Fruit fly (Drosophila melanogaster) whole organism, embryonic: ENCODE measurements around the gene Osi19.

Source experiments
- Awh ChIP-seq: fragments of 200-800 bp; sonication (Bioruptor generic); IDR thresholded peaks from 2 replicates; pipeline ENCODE4, ENCODE4 v1.3.6; 2022; ENCODE audit warnings: missing biosample characterization, missing genetic modification characterization
- CG10267 ChIP-seq: fragments of 200-800 bp; sonication (Bioruptor generic); optimal IDR thresholded peaks from 2 replicates; lab custom pipeline; 2018; ENCODE audit warnings: missing biosample characterization, mild to moderate bottlenecking, missing genetic modification characterization, moderate library complexity
- CG11695 ChIP-seq: fragments of 200-800 bp; sonication (Bioruptor generic); IDR thresholded peaks from 3 replicates; pipeline ENCODE4 v1.3.6; 2022; ENCODE audit warnings: missing biosample characterization, missing genetic modification characterization
- CG13296 ChIP-seq: fragments of 200-800 bp; sonication (Bioruptor generic); optimal IDR thresholded peaks from 3 replicates; lab custom pipeline; 2018; ENCODE audit warnings: missing biosample characterization, mild to moderate bottlenecking, missing genetic modification characterization
- CG13775 ChIP-seq: fragments of 200-800 bp; sonication (Bioruptor generic); optimal IDR thresholded peaks from 3 replicates; lab custom pipeline; 2017; ENCODE audit warnings: missing biosample characterization, mild to moderate bottlenecking, missing genetic modification characterization
- CG14050 ChIP-seq: fragments of 200-800 bp; sonication (Bioruptor generic); IDR thresholded peaks from 3 replicates; pipeline ENCODE4 v1.3.6; 2022; ENCODE audit warnings: missing biosample characterization, missing genetic modification characterization
- CG16779 ChIP-seq: fragments of 200-800 bp; sonication (Bioruptor generic); IDR thresholded peaks from 2 replicates; pipeline ENCODE4 v1.3.6; 2022; ENCODE audit warnings: missing biosample characterization, missing genetic modification characterization
- CG16863 ChIP-seq: fragments of 200-800 bp; sonication (Bioruptor generic); optimal IDR thresholded peaks from 3 replicates; lab custom pipeline; 2016; ENCODE audit warnings: missing biosample characterization, missing genetic modification characterization
- CG18599 ChIP-seq: fragments of 200-800 bp; sonication (Bioruptor generic); optimal IDR thresholded peaks from 3 replicates; lab custom pipeline; 2017; ENCODE audit warnings: missing biosample characterization, missing genetic modification characterization, mild to moderate bottlenecking, moderate library complexity, missing genetic modification reagents
- CG2199 ChIP-seq: fragments of 200-800 bp; sonication (Bioruptor generic); IDR thresholded peaks from 3 replicates; pipeline ENCODE4 v1.3.6; 2022; ENCODE audit warnings: missing biosample characterization, missing genetic modification characterization
- CG2678 ChIP-seq: fragments of 200-800 bp; sonication (Bioruptor generic); optimal IDR thresholded peaks from 3 replicates; lab custom pipeline; 2019; ENCODE audit warnings: missing biosample characterization, mild to moderate bottlenecking, missing genetic modification characterization, moderate library complexity
- CG2712 ChIP-seq: fragments of 200-800 bp; optimal IDR thresholded peaks from 3 replicates; lab custom pipeline; 2019; ENCODE audit warnings: missing biosample characterization, mild to moderate bottlenecking, missing genetic modification characterization, moderate library complexity
- CG31365 ChIP-seq: fragments of 200-800 bp; sonication (Bioruptor generic); optimal IDR thresholded peaks from 2 replicates; lab custom pipeline; 2018; ENCODE audit warnings: missing biosample characterization, mild to moderate bottlenecking, missing genetic modification characterization
- CG32532 ChIP-seq: fragments of 200-800 bp; sonication (Bioruptor generic); IDR thresholded peaks from 2 replicates; pipeline ENCODE4 v1.3.6; 2022; ENCODE audit warnings: missing biosample characterization, missing genetic modification characterization
- CG3407 ChIP-seq: fragments of 200-800 bp; sonication (Bioruptor generic); optimal IDR thresholded peaks from 2 replicates; lab custom pipeline; 2018; ENCODE audit warnings: missing biosample characterization, mild to moderate bottlenecking, missing genetic modification characterization
- CG34422 ChIP-seq: fragments of 200-800 bp; sonication (Bioruptor generic); IDR thresholded peaks from 3 replicates; pipeline ENCODE4 v1.3.6; 2022; ENCODE audit warnings: missing biosample characterization, missing genetic modification characterization
- CG3995 ChIP-seq: fragments of 200-800 bp; sonication (Bioruptor generic); optimal IDR thresholded peaks from 3 replicates; lab custom pipeline; 2016; ENCODE audit warnings: missing biosample characterization, missing genetic modification characterization
- CG4360 ChIP-seq: fragments of 200-800 bp; sonication (Bioruptor generic); IDR thresholded peaks from 2 replicates; pipeline ENCODE4 v1.3.6; 2022; ENCODE audit warnings: missing biosample characterization, missing genetic modification characterization
- CG5180 ChIP-seq: fragments of 200-800 bp; sonication (Bioruptor generic); optimal IDR thresholded peaks from 3 replicates; lab custom pipeline; 2017; ENCODE audit warnings: missing biosample characterization, missing genetic modification characterization, mild to moderate bottlenecking, moderate library complexity, missing genetic modification reagents
- CG6813 ChIP-seq: fragments of 200-800 bp; sonication (Bioruptor generic); optimal IDR thresholded peaks from 2 replicates; lab custom pipeline; 2017; ENCODE audit warnings: missing biosample characterization, missing genetic modification characterization, mild to moderate bottlenecking, moderate library complexity, missing genetic modification reagents
- CG8290 ChIP-seq, 3 experiments: fragments of 200-800 bp; sonication (Bioruptor generic); optimal IDR thresholded peaks; 2 replicates each; lab custom pipeline; 2016 to 2019; ENCODE audit warnings: missing biosample characterization in 3 of 3, missing genetic modification characterization in 3 of 3, mild to moderate bottlenecking in 2 of 3, moderate library complexity in 1 of 3
- CG9609 ChIP-seq: fragments of 200-800 bp; sonication (Bioruptor generic); optimal IDR thresholded peaks from 3 replicates; lab custom pipeline; 2016; ENCODE audit warnings: missing biosample characterization, missing genetic modification characterization
- CG9817 ChIP-seq: fragments of 200-800 bp; sonication (Bioruptor generic); optimal IDR thresholded peaks from 2 replicates; lab custom pipeline; 2018; ENCODE audit warnings: missing biosample characterization, mild to moderate bottlenecking, missing genetic modification characterization, moderate library complexity
- Dp ChIP-seq: fragments of 200-800 bp; sonication (Bioruptor generic); optimal IDR thresholded peaks from 2 replicates; lab custom pipeline; 2018; ENCODE audit warnings: missing biosample characterization, mild to moderate bottlenecking, missing genetic modification characterization, moderate library complexity
- Elba2 ChIP-seq: fragments of 200-800 bp; sonication (Bioruptor generic); optimal IDR thresholded peaks from 3 replicates; lab custom pipeline; 2016; ENCODE audit warnings: missing biosample characterization, missing genetic modification characterization
- H15 ChIP-seq: fragments of 200-800 bp; sonication (Bioruptor generic); IDR thresholded peaks from 3 replicates; pipeline ENCODE4 v1.3.6; 2022; ENCODE audit warnings: missing biosample characterization, missing genetic modification characterization
- Lim3 ChIP-seq: fragments of 200-800 bp; sonication (Bioruptor generic); IDR thresholded peaks from 2 replicates; pipeline ENCODE4 v1.3.6; 2022; ENCODE audit warnings: missing biosample characterization, missing genetic modification characterization
- Nf-YC ChIP-seq: fragments of 200-800 bp; optimal IDR thresholded peaks from 3 replicates; lab custom pipeline; 2019; ENCODE audit warnings: missing biosample characterization, mild to moderate bottlenecking, missing genetic modification characterization, moderate library complexity
- Pdp1 ChIP-seq, 2 experiments: fragments of 200-800 bp; sonication (Bioruptor generic); optimal IDR thresholded peaks; 3 replicates each; lab custom pipeline; 2016; ENCODE audit warnings: missing biosample characterization in 2 of 2, missing genetic modification characterization in 2 of 2, mild to moderate bottlenecking in 1 of 2, moderate library complexity in 1 of 2
- Sin3A ChIP-seq: fragments of >200 bp; optimal IDR thresholded peaks from 2 replicates; lab custom pipeline; 2018
- Sox102F ChIP-seq: fragments of 200-800 bp; sonication (Bioruptor generic); optimal IDR thresholded peaks from 2 replicates; lab custom pipeline; 2018; ENCODE audit warnings: missing biosample characterization, mild to moderate bottlenecking, missing genetic modification characterization, moderate library complexity
- Stat92E ChIP-seq, 3 experiments: fragments of >200 bp in 2 of 3; fragments of 200-800 bp in 1 of 3; sonication (Bioruptor generic) in 1 of 3; optimal IDR thresholded peaks; 2 replicates each; lab custom pipeline; 2017 to 2019; ENCODE audit warnings: missing biosample characterization in 3 of 3, missing genetic modification characterization in 3 of 3, mild to moderate bottlenecking in 1 of 3, moderate library complexity in 1 of 3
- Xrp1 ChIP-seq: fragments of 200-800 bp; sonication (Bioruptor generic); IDR thresholded peaks from 2 replicates; pipeline ENCODE4 v1.3.6; 2022; ENCODE audit warnings: missing biosample characterization, missing genetic modification characterization
- bcd ChIP-seq: fragments of 200-800 bp; sonication (Bioruptor generic); optimal IDR thresholded peaks from 2 replicates; lab custom pipeline; 2017; ENCODE audit warnings: missing biosample characterization, mild to moderate bottlenecking, missing genetic modification characterization
- chif ChIP-seq, 2 experiments: fragments of 200-800 bp; sonication (Bioruptor generic); optimal IDR thresholded peaks; 3 replicates each; lab custom pipeline; 2016; ENCODE audit warnings: missing biosample characterization in 2 of 2, missing genetic modification characterization in 2 of 2
- cwo ChIP-seq: fragments of 200-800 bp; sonication (Bioruptor generic); optimal IDR thresholded peaks from 3 replicates; lab custom pipeline; 2017; ENCODE audit warnings: missing biosample characterization, missing genetic modification characterization, mild to moderate bottlenecking, moderate library complexity, missing genetic modification reagents
- da ChIP-seq: fragments of 200-800 bp; sonication (Bioruptor generic); optimal IDR thresholded peaks from 2 replicates; lab custom pipeline; 2016; ENCODE audit warnings: missing biosample characterization, missing genetic modification characterization
- emc ChIP-seq: fragments of 200-800 bp; sonication (Bioruptor generic); optimal IDR thresholded peaks from 2 replicates; lab custom pipeline; 2016; ENCODE audit warnings: missing biosample characterization, missing genetic modification characterization
- fd64A ChIP-seq: fragments of 200-800 bp; sonication (Bioruptor generic); optimal IDR thresholded peaks from 3 replicates; lab custom pipeline; 2018; ENCODE audit warnings: missing biosample characterization, mild to moderate bottlenecking, missing genetic modification characterization
- fd96Cb ChIP-seq: fragments of 200-800 bp; sonication (Bioruptor generic); optimal IDR thresholded peaks from 2 replicates; lab custom pipeline; 2018; ENCODE audit warnings: missing biosample characterization, mild to moderate bottlenecking, missing genetic modification characterization, moderate library complexity
- gsb-n ChIP-seq: fragments of 200-800 bp; sonication (Bioruptor generic); optimal IDR thresholded peaks from 3 replicates; lab custom pipeline; 2018; ENCODE audit warnings: missing biosample characterization, mild to moderate bottlenecking, missing genetic modification characterization
- kay ChIP-seq: fragments of 200-800 bp; sonication (Bioruptor generic); optimal IDR thresholded peaks from 2 replicates; lab custom pipeline; 2016; ENCODE audit warnings: missing biosample characterization, missing genetic modification characterization
- maf-S ChIP-seq: fragments of 200-800 bp; sonication (Bioruptor generic); optimal IDR thresholded peaks from 2 replicates; lab custom pipeline; 2016; ENCODE audit warnings: missing biosample characterization, missing genetic modification characterization
- otp ChIP-seq: fragments of 200-800 bp; sonication (Bioruptor generic); IDR thresholded peaks from 3 replicates; pipeline ENCODE4, ENCODE4 v1.3.6; 2022; ENCODE audit warnings: missing biosample characterization, missing genetic modification characterization
- ranshi ChIP-seq: fragments of 200-800 bp; sonication (Bioruptor generic); IDR thresholded peaks from 2 replicates; pipeline ENCODE4 v1.3.6; 2022; ENCODE audit warnings: missing biosample characterization, missing genetic modification characterization
- repo ChIP-seq: fragments of 200-800 bp; sonication (Bioruptor generic); optimal IDR thresholded peaks from 2 replicates; lab custom pipeline; 2016; ENCODE audit warnings: missing biosample characterization, missing genetic modification characterization
- seq ChIP-seq: fragments of 200-800 bp; sonication (Bioruptor generic); IDR thresholded peaks from 2 replicates; pipeline ENCODE4 v1.3.6; 2022; ENCODE audit warnings: missing biosample characterization, missing genetic modification characterization
- sna ChIP-seq: fragments of 200-800 bp; sonication (Bioruptor generic); IDR thresholded peaks from 2 replicates; pipeline ENCODE4 v1.3.6; 2022; ENCODE audit warnings: missing biosample characterization, missing genetic modification characterization; ENCODE audit not compliant: partially characterized antibody
- ssp ChIP-seq: fragments of 200-800 bp; sonication (Bioruptor generic); IDR thresholded peaks from 2 replicates; pipeline ENCODE4 v1.3.6; 2022; ENCODE audit warnings: missing biosample characterization, missing genetic modification characterization
- tx ChIP-seq: fragments of 200-800 bp; sonication (Bioruptor generic); optimal IDR thresholded peaks from 2 replicates; lab custom pipeline; 2016; ENCODE audit warnings: missing biosample characterization, missing genetic modification characterization

Osi19 gene

dm6 chr3R:6382733-6383465 is 47.7 kb downstream of the Osi19 start, which contains the start of gene gzl (continued):
- no peak for TF ChIP-seq H15 (GFP tag; lab: Robert Waterston, UW)
- no peak for TF ChIP-seq bcd (GFP tag; lab: Kevin White, UChicago)
- TF ChIP-seq CG3407 (GFP tag; lab: Kevin White, UChicago): no peak
- TF ChIP-seq CG3995 (GFP tag; lab: Kevin White, UChicago): peak; percentile 93
- no peak for TF ChIP-seq maf-S (GFP tag; lab: Kevin White, UChicago)
- TF ChIP-seq CG2678: no peak
- TF ChIP-seq CG5180 (GFP tag; lab: Kevin White, UChicago): no peak
- no peak for TF ChIP-seq CG16863 (GFP tag; lab: Kevin White, UChicago)
- TF ChIP-seq Pdp1 (GFP tag; optimal IDR thresholded peaks at IDR 0.05; lab: Kevin White, UChicago): no peak
- no peak for TF ChIP-seq CG6813 (GFP tag; lab: Kevin White, UChicago)
- no peak for TF ChIP-seq Elba2 (GFP tag; lab: Kevin White, UChicago)
- TF ChIP-seq CG2712: peak; percentile 15
- TF ChIP-seq CG4360 (GFP tag; lab: Robert Waterston, UW): peak; percentile 42; the same call in 1 of the 2 replicates
- TF ChIP-seq Stat92E (GFP tag; optimal IDR thresholded peaks at IDR 0.05; lab: Kevin White, UChicago): no peak
- TF ChIP-seq da (GFP tag; lab: Kevin White, UChicago): no peak
- TF ChIP-seq kay: no peak
- no peak for TF ChIP-seq CG14050 (GFP tag; lab: Robert Waterston, UW)
- 0 out of 2 replicates have a peak, but pooled peaks have one; percentile 16 for TF ChIP-seq CG32532 (GFP tag; lab: Robert Waterston, UW)
- TF ChIP-seq CG8290 (GFP tag; optimal IDR thresholded peaks at IDR 0.05; lab: Kevin White, UChicago): no peak
- no peak for TF ChIP-seq CG8290 (tag; optimal IDR thresholded peaks at IDR 0.05; lab: Kevin White, UChicago)
- peak; percentile 17 for TF ChIP-seq CG13296 (GFP tag; lab: Kevin White, UChicago)
- TF ChIP-seq ranshi: no peak
- TF ChIP-seq ssp (GFP tag; lab: Robert Waterston, UW): no peak
- no peak for TF ChIP-seq seq (GFP tag; lab: Robert Waterston, UW)
- no peak for TF ChIP-seq fd96Cb (tag; lab: Kevin White, UChicago)
- TF ChIP-seq Lim3 (GFP tag; lab: Robert Waterston, UW): no peak
- TF ChIP-seq Dp (GFP tag; lab: Kevin White, UChicago): peak; percentile 64
- no peak for TF ChIP-seq Nf-YC (tag; lab: Kevin White, UChicago)
- TF ChIP-seq CG10267 (tag; lab: Kevin White, UChicago): peak; percentile 39
- no peak for TF ChIP-seq emc (GFP tag; lab: Kevin White, UChicago)
- peak; percentile 35 for TF ChIP-seq cwo (GFP tag; lab: Kevin White, UChicago)
- TF ChIP-seq chif (GFP tag; optimal IDR thresholded peaks at IDR 0.05; lab: Kevin White, UChicago): no peak
- no peak for TF ChIP-seq gsb-n (tag; lab: Kevin White, UChicago)
- no peak for TF ChIP-seq CG16779 (GFP tag; lab: Robert Waterston, UW)
- TF ChIP-seq fd64A (GFP tag; lab: Kevin White, UChicago): no peak
- TF ChIP-seq CG13775 (GFP tag; lab: Kevin White, UChicago): no peak
- TF ChIP-seq CG18599 (GFP tag; lab: Kevin White, UChicago): no peak
- TF ChIP-seq CG9817: no peak
- peak; percentile 8 for TF ChIP-seq Sin3A (lab: Kevin White, UChicago)
- no peak for TF ChIP-seq Sox102F (GFP tag; lab: Kevin White, UChicago)
- no peak for TF ChIP-seq Awh (GFP tag; lab: Robert Waterston, UW)
- TF ChIP-seq CG2199: no peak
- TF ChIP-seq CG34422 (GFP tag; lab: Robert Waterston, UW): no peak
- TF ChIP-seq CG31365: no peak
- TF ChIP-seq otp: no peak
- no peak for TF ChIP-seq CG11695 (GFP tag; lab: Robert Waterston, UW)
- no peak for TF ChIP-seq CG9609
- no peak for TF ChIP-seq tx (GFP tag; lab: Kevin White, UChicago)
- peak; percentile 19; the same call in 1 of the 2 replicates for TF ChIP-seq Xrp1
- no peak for TF ChIP-seq repo (GFP tag; lab: Kevin White, UChicago)
- peak; percentile 95 for TF ChIP-seq sna
